Fruit fly (Drosophila melanogaster): Measurements from ENCODE around the gene CG31415.

The CG31415 gene

DNA sequence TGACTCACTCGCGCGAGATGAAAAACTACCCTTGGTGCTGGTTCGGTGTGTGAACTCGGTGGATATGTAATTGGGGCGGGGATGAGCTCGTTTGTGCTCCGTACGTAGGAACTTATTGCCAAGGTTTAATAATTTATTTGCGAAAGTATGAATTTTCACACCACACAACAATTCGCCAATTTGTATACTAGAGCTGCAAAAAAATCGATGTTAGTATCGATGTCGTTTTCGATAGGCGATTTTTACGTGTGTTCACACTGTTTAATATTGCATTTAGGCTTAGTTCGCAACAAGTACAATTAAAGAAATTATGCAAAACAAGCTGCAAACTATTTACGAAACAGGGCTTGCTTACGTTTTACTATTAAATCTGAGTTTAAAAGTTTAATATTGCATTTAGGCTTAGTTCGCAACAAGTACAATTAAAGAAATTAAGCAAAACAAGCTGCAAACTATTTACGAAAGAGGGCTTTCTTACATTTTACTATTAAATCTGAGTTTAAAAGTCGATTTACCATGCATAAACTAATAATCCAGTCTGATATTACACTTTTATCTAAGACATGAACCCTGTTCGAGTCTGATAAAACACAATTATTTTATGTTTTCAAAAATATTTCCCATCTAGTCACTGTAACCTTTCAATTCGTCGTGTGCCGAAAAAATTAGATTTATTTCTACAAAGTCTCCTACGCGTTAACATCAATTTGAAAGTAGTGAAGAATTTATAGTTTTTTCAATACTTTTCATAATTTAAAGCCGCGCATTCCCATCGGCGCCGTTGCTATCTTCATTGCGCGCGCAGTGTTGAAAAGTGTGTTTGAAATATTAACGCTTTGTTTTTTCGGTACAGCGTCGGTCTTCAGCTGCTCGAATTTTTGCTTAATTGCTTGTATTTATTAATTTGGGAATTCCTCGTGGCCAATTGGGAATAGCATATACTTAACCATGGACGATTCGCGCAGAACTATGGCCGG is 19.9 kb downstream of the CG31415 start, which contains the start of the genes Snap24 and CG8478 (continued):
- TF ChIP-seq GATAe (GFP tag; conservative IDR thresholded peaks at IDR 0.05) (no peak), CG18599 (GFP tag; optimal IDR thresholded peaks at IDR 0.05) (no peak), CG8089 (GFP tag; optimal IDR thresholded peaks at IDR 0.05) (no peak), CG4328 (GFP tag; optimal IDR thresholded peaks at IDR 0.05) (no peak), ab (GFP tag; optimal IDR thresholded peaks at IDR 0.05) (no peak), CG4707 (GFP tag; optimal IDR thresholded peaks at IDR 0.05) (no peak), ems (GFP tag; optimal IDR thresholded peaks at IDR 0.05) (no peak), CG12104 (GFP tag; optimal IDR thresholded peaks at IDR 0.05) (no peak), ewg (GFP tag; optimal IDR thresholded peaks at IDR 0.05) (peak; percentile 47), ken (GFP tag; IDR thresholded peaks at IDR 0.05) (no peak), tup (GFP tag; optimal IDR thresholded peaks at IDR 0.05) (no peak), amos (GFP tag; IDR thresholded peaks at IDR 0.05; ENCODE audit: partially characterized antibody) (peak; percentile 88), salm (tag; optimal IDR thresholded peaks at IDR 0.05) (no peak), CG7928 (GFP tag; optimal IDR thresholded peaks at IDR 0.05) (no peak), CG15269 (tag; optimal IDR thresholded peaks at IDR 0.05) (no peak), yki (optimal IDR thresholded peaks at IDR 0.05) (no peak), CG13123 (GFP tag; optimal IDR thresholded peaks at IDR 0.05) (no peak), CG11247 (GFP tag; IDR thresholded peaks at IDR 0.05) (no peak), gcm2 (GFP tag; optimal IDR thresholded peaks at IDR 0.05) (no peak), bcd (GFP tag; optimal IDR thresholded peaks at IDR 0.05) (no peak), NfI (GFP tag; optimal IDR thresholded peaks at IDR 0.05) (no peak), en (GFP tag; optimal IDR thresholded peaks at IDR 0.05) (no peak), Elba2 (GFP tag; optimal IDR thresholded peaks at IDR 0.05) (peak; percentile 87), Usf (GFP tag; optimal IDR thresholded peaks at IDR 0.05) (no peak), Neu2 (GFP tag; optimal IDR thresholded peaks at IDR 0.05; ENCODE audit: borderline replicate concordance) (no peak), CG14050 (GFP tag; IDR thresholded peaks at IDR 0.05) (no peak), Ets65A (GFP tag) (no peak), NC2α (GFP tag; optimal IDR thresholded peaks at IDR 0.05) (no peak), dimm (GFP tag; IDR thresholded peaks at IDR 0.05) (no peak), CG18764 (GFP tag; optimal IDR thresholded peaks at IDR 0.05) (no peak), aop (GFP tag; IDR thresholded peaks at IDR 0.05) (no peak), ash1 (GFP tag; optimal IDR thresholded peaks at IDR 0.05) (no peak), ara (GFP tag; IDR thresholded peaks at IDR 0.05) (no peak), CrebB (tag; optimal IDR thresholded peaks at IDR 0.05) (no peak), CG8388 (GFP tag; optimal IDR thresholded peaks at IDR 0.05) (no peak), Dbx (GFP tag; IDR thresholded peaks at IDR 0.05) (no peak), Myb (GFP tag; optimal IDR thresholded peaks at IDR 0.05) (peak; percentile 75), Mrtf (GFP tag; IDR thresholded peaks at IDR 0.05) (no peak), Dfd (GFP tag; optimal IDR thresholded peaks at IDR 0.05) (no peak), esg (GFP tag; conservative IDR thresholded peaks at IDR 0.05) (no peak), CG33213 (GFP tag; optimal IDR thresholded peaks at IDR 0.05) (no peak), CG3995 (GFP tag; optimal IDR thresholded peaks at IDR 0.05) (no peak), E2f1 (GFP tag; IDR thresholded peaks at IDR 0.05) (no peak), CG31441 (GFP tag; IDR thresholded peaks at IDR 0.05) (no peak), ERR (GFP tag; optimal IDR thresholded peaks at IDR 0.05) (no peak), gt (GFP tag; IDR thresholded peaks at IDR 0.05) (no peak), grn (GFP tag; optimal IDR thresholded peaks at IDR 0.05) (no peak), CG9932 (GFP tag; IDR thresholded peaks at IDR 0.05) (peak; percentile 50), cwo (GFP tag; optimal IDR thresholded peaks at IDR 0.05) (no peak), stc (GFP tag; IDR thresholded peaks at IDR 0.05) (no peak), sd (tag; optimal IDR thresholded peaks at IDR 0.05) (no peak)
